Worm (Caenorhabditis elegans): Measurements from ENCODE around the gene dhs-20.

- TF ChIP-seq ama-1 (optimal IDR thresholded peaks at IDR 0.05) (no peak), B0310.2 (tag; optimal IDR thresholded peaks at IDR 0.05) (no peak), F13C5.2 (tag; optimal IDR thresholded peaks at IDR 0.05) (no peak), tbx-37 (GFP tag; conservative IDR thresholded peaks at IDR 0.05) (no peak), hmg-4 (GFP tag; optimal IDR thresholded peaks at IDR 0.05) (no peak), pes-1 (GFP tag; IDR thresholded peaks at IDR 0.05) (no peak), flt-1 (GFP tag; IDR thresholded peaks at IDR 0.05) (no peak), ceh-36 (tag; optimal IDR thresholded peaks at IDR 0.05) (no peak), hnd-1 (tag; optimal IDR thresholded peaks at IDR 0.05) (no peak), scrt-1 (GFP tag; IDR thresholded peaks at IDR 0.05) (no peak), sea-1 (GFP tag; conservative IDR thresholded peaks at IDR 0.05) (no peak), aly-1 (tag; optimal IDR thresholded peaks at IDR 0.05) (no peak)
Measured at ce11 chrV:11616813-11617212, 12.4 kb upstream of the dhs-20 start.
